Fruit fly (Drosophila melanogaster) Kc167 (cell line): Measurements from ENCODE around the gene nes.

Experiments
- Myc ChIP-seq: fragments of >200 bp; optimal IDR thresholded peaks from 2 replicates; lab custom pipeline; 2017; ENCODE audit warnings: missing external identifiers
- Sin3A ChIP-seq: fragments of >200 bp; optimal IDR thresholded peaks from 2 replicates; lab custom pipeline; 2018; ENCODE audit warnings: missing external identifiers
- h ChIP-seq: fragments of >200 bp; optimal IDR thresholded peaks from 3 replicates; lab custom pipeline; 2018; ENCODE audit warnings: missing external identifiers
- insv ChIP-seq: fragments of >200 bp; optimal IDR thresholded peaks from 3 replicates; lab custom pipeline; 2018; ENCODE audit warnings: missing external identifiers
- psq ChIP-seq: fragments of >200 bp; optimal IDR thresholded peaks from 2 replicates; lab custom pipeline; 2017; ENCODE audit warnings: missing external identifiers
- ttk ChIP-seq: sonication (Bioruptor generic); optimal IDR thresholded peaks from 2 replicates; lab custom pipeline; 2017; ENCODE audit warnings: missing external identifiers

Gene nes

dm6 chr3L:19260278-19260803 lies at the start of gene nes:
Gene nes (minus strand): TSS chr3L:19260679.
- TF ChIP-seq h (no peak), insv (lab: Kevin White, UChicago) (no peak), ttk (no peak), Sin3A (lab: Kevin White, UChicago) (no peak)

- TF ChIP-seq Myc (lab: Kevin White, UChicago) (no peak), Sin3A (lab: Kevin White, UChicago) (no peak), psq (lab: Kevin White, UChicago) (no peak), insv (lab: Kevin White, UChicago) (no peak), ttk (no peak)
Observed at dm6 chr3L:19294613-19295299, 34.3 kb upstream of the nes start.

dm6 chr3L:19294235-19294612 lies 33.7 kb upstream of the nes start, which contains the start of gene fal:
Gene fal (plus strand): TSS chr3L:19294564.
- TF ChIP-seq ttk (no peak), insv (lab: Kevin White, UChicago) (no peak), h (no peak), Sin3A (lab: Kevin White, UChicago) (no peak), Myc (lab: Kevin White, UChicago) (no peak)

dm6 chr3L:19293178-19293741 lies 32.8 kb upstream of the nes start:
- TF ChIP-seq Sin3A (lab: Kevin White, UChicago) (no peak), insv (lab: Kevin White, UChicago) (no peak), Myc (lab: Kevin White, UChicago) (no peak), h (no peak), ttk (no peak), psq (lab: Kevin White, UChicago) (no peak)

- no peak for TF ChIP-seq ttk
- no peak for TF ChIP-seq h
- TF ChIP-seq insv (lab: Kevin White, UChicago) = no peak
- TF ChIP-seq Myc (lab: Kevin White, UChicago) = no peak
- TF ChIP-seq psq (lab: Kevin White, UChicago) = no peak
- TF ChIP-seq Sin3A (lab: Kevin White, UChicago) = no peak
Observed at dm6 chr3L:19292440-19293175, 32.1 kb upstream of the nes start, which contains the start of gene Gbs-76A. Gene Gbs-76A (minus strand): TSS chr3L:19292766.

- TF ChIP-seq ttk (no peak), h (no peak), Myc (lab: Kevin White, UChicago) (no peak), insv (lab: Kevin White, UChicago) (no peak), psq (lab: Kevin White, UChicago) (no peak), Sin3A (lab: Kevin White, UChicago) (no peak)
Observed at dm6 chr3L:19291465-19292413, 31.3 kb upstream of the nes start.

- TF ChIP-seq psq (lab: Kevin White, UChicago) = no peak
Observed at dm6 chr3L:19289411-19289810, 28.9 kb upstream of the nes start.

- TF ChIP-seq insv (lab: Kevin White, UChicago) (no peak), Myc (lab: Kevin White, UChicago) (no peak), h (no peak), ttk (no peak)
Observed at dm6 chr3L:19288395-19288969, 28.0 kb upstream of the nes start.

- no peak for TF ChIP-seq h
- no peak for TF ChIP-seq insv (lab: Kevin White, UChicago)
Observed at dm6 chr3L:19280700-19281099, 20.2 kb upstream of the nes start, which contains the start of gene CG14089. Gene CG14089 (minus strand): TSS chr3L:19280800.

dm6 chr3L:19280283-19280682 lies 19.8 kb upstream of the nes start:
- TF ChIP-seq h (no peak), ttk (no peak), Myc (lab: Kevin White, UChicago) (no peak), psq (lab: Kevin White, UChicago) (no peak), insv (lab: Kevin White, UChicago) (no peak), Sin3A (lab: Kevin White, UChicago) (no peak)

dm6 chr3L:19275491-19275890 lies 15.0 kb upstream of the nes start, which contains the start of gene CG14086:
Gene CG14086 (plus strand): TSS chr3L:19275791.
- TF ChIP-seq Myc (lab: Kevin White, UChicago) = no peak
- no peak for TF ChIP-seq h
- TF ChIP-seq Sin3A (lab: Kevin White, UChicago) = no peak
- TF ChIP-seq ttk = no peak
- TF ChIP-seq psq (lab: Kevin White, UChicago) = no peak
- no peak for TF ChIP-seq insv (lab: Kevin White, UChicago)
